Fruit fly (Drosophila melanogaster): ENCODE results near the gene CG33965.

CG33965 gene

DNA sequence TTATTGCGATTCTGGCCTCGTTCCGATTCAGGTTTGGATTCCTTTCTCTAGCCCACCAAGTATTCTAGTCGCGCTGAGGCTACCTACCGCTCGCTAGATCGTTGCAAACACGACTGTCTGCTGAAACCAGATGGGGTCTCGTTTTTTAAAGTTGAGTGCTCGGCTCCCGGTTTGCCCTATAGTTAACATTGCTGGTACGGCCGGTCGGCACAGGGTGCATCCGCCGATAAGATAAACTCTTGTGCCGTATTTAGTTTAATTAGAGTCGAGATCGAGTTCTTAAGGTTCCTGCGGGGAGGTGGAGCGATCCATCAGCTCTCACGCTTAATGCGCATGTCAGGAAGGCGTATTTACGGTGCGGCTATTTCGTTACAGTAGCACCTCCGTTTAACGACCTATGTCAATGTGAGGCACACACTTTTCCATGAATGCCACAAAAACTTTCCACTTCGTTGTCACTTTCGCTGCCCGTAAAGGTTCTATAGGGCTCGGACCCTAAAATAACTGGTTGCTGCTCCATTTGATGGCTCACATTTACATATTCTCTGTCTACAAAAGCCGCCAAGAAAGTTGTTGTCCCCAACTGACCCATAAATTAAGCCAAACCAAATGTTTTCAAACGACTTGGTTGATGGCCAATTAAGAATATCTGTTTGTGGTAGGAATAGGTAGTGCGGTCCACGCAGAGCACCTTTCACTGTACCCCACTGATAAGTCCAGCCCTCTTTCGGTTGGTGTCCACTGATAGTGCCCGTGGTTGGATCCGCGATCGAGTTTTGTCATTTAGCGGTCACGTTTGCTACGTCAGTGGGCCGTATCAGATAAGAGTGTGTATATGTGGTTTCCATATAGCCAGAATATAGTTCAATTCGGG, 27.8 kb upstream of the CG33965 start, which contains the start of gene CG9119 (continued):
- TF ChIP-seq CG12942 (GFP tag; optimal IDR thresholded peaks at IDR 0.05) (peak; percentile 39), crp (GFP tag; optimal IDR thresholded peaks at IDR 0.05) (no peak), Awh (GFP tag; IDR thresholded peaks at IDR 0.05) (0 out of 2 replicates have a peak, but pooled peaks have one; percentile 40), CG13123 (GFP tag; optimal IDR thresholded peaks at IDR 0.05) (no peak), ap (GFP tag; IDR thresholded peaks at IDR 0.05) (no peak), lmd (GFP tag; IDR thresholded peaks at IDR 0.05) (peak; percentile 70), HLH3B (GFP tag; IDR thresholded peaks at IDR 0.05) (peak; percentile 39; the same call in 1 of the 2 replicates), cwo (GFP tag; optimal IDR thresholded peaks at IDR 0.05) (peak; percentile 93), CG12236 (GFP tag; optimal IDR thresholded peaks at IDR 0.05) (peak; percentile 18), HLH54F (GFP tag; optimal IDR thresholded peaks at IDR 0.05) (peak; percentile 64), D19B (GFP tag; optimal IDR thresholded peaks at IDR 0.05) (peak; percentile 69), vfl (GFP tag; optimal IDR thresholded peaks at IDR 0.05) (peak; percentile 48), CG4328 (GFP tag; optimal IDR thresholded peaks at IDR 0.05) (peak; percentile 52), CG10654 (GFP tag; optimal IDR thresholded peaks at IDR 0.05) (peak; percentile 26), croc (GFP tag; conservative IDR thresholded peaks at IDR 0.05) (no peak; the same call in 2 of the 3 replicates), BtbVII (GFP tag; optimal IDR thresholded peaks at IDR 0.05) (peak; percentile 39), CG33557 (GFP tag; optimal IDR thresholded peaks at IDR 0.05) (peak; percentile 75), zfh1 (GFP tag; IDR thresholded peaks at IDR 0.05) (peak; percentile 36; the same call in 1 of the 3 replicates), ara (GFP tag; IDR thresholded peaks at IDR 0.05) (0 out of 2 replicates have a peak, but pooled peaks have one; percentile 6), CG11085 (GFP tag; IDR thresholded peaks at IDR 0.05) (no peak), jing (GFP tag; optimal IDR thresholded peaks at IDR 0.05) (peak; percentile 9), Trl (optimal IDR thresholded peaks at IDR 0.05) (no peak), Trl (GFP tag; optimal IDR thresholded peaks at IDR 0.05) (peak; percentile 55), danr (GFP tag; IDR thresholded peaks at IDR 0.05) (0 out of 2 replicates have a peak, but pooled peaks have one; percentile 43), Poxn (GFP tag; IDR thresholded peaks at IDR 0.05) (no peak), Oli (tag; optimal IDR thresholded peaks at IDR 0.05) (peak; percentile 72), MTF-1 (GFP tag; optimal IDR thresholded peaks at IDR 0.05; ENCODE audit: borderline replicate concordance) (no peak), CG34376 (GFP tag; optimal IDR thresholded peaks at IDR 0.05) (peak; percentile 67), zf30C (GFP tag; optimal IDR thresholded peaks at IDR 0.05) (no peak), Spps (tag; optimal IDR thresholded peaks at IDR 0.05) (peak; percentile 72), Atf3 (GFP tag; optimal IDR thresholded peaks at IDR 0.05) (no peak), CG14710 (tag; optimal IDR thresholded peaks at IDR 0.05) (peak; percentile 66), CG1603 (tag; optimal IDR thresholded peaks at IDR 0.05) (peak; percentile 59), CG11456 (GFP tag; IDR thresholded peaks at IDR 0.05) (peak; percentile 65; the same call in 1 of the 3 replicates), Nf-YA (GFP tag; IDR thresholded peaks at IDR 0.05) (no peak), bbx (GFP tag; IDR thresholded peaks at IDR 0.05; ENCODE audit: partially characterized antibody) (no peak), CG3065 (GFP tag; optimal IDR thresholded peaks at IDR 0.05) (no peak), D (optimal IDR thresholded peaks at IDR 0.05) (no peak), D (GFP tag; optimal IDR thresholded peaks at IDR 0.05) (peak; percentile 48), CG2875 (GFP tag; optimal IDR thresholded peaks at IDR 0.05) (no peak), Aef1 (GFP tag; IDR thresholded peaks at IDR 0.05) (peak; percentile 69), CG14441 (GFP tag; IDR thresholded peaks at IDR 0.05) (peak; percentile 51), wor (GFP tag; IDR thresholded peaks at IDR 0.05) (peak; percentile 44; the same call in 1 of the 2 replicates), dmrt11E (tag; optimal IDR thresholded peaks at IDR 0.05) (peak; percentile 16), corto (GFP tag; optimal IDR thresholded peaks at IDR 0.05) (no peak), CG17359 (tag; optimal IDR thresholded peaks at IDR 0.05) (peak; percentile 48), odd (GFP tag; optimal IDR thresholded peaks at IDR 0.05) (peak; percentile 67), CG2202 (tag; optimal IDR thresholded peaks at IDR 0.05) (peak; percentile 17), pum (GFP tag; optimal IDR thresholded peaks at IDR 0.05) (peak; percentile 51)
